Worm (Caenorhabditis elegans) whole organism, midembryonic: ENCODE results near the gene egas-4.
A peak's percentile ranks its signal among the peaks of the same experiment; 100 is the strongest.

ENCODE experiments used
- T22C8.4 ChIP-seq: fragments of 200-800 bp; sonication (Bioruptor generic); IDR thresholded peaks from 2 replicates; pipeline ENCODE4 v1.3.6; 2022; ENCODE audit warnings: missing genetic modification characterization, missing compliant biosample characterization
- cog-1 ChIP-seq: sonication (generic microtip); optimal IDR thresholded peaks from 2 replicates; lab custom pipeline; 2016; ENCODE audit warnings: missing genetic modification characterization, missing compliant biosample characterization
- flt-1 ChIP-seq: fragments of 200-800 bp; sonication (Bioruptor generic); IDR thresholded peaks from 2 replicates; pipeline ENCODE4 v1.3.6; 2022; ENCODE audit warnings: missing genetic modification characterization, missing compliant biosample characterization
- klf-2 ChIP-seq: fragments of 200-800 bp; sonication (Bioruptor generic); conservative IDR thresholded peaks from 2 replicates; pipeline ENCODE4 v1.3.6; 2022; ENCODE audit warnings: missing genetic modification reagents, missing genetic modification characterization, missing compliant biosample characterization
- med-1 ChIP-seq: sonication (generic microtip); optimal IDR thresholded peaks from 2 replicates; lab custom pipeline; 2017; ENCODE audit warnings: missing genetic modification characterization, mild to moderate bottlenecking, missing compliant biosample characterization, antibody characterized with exemption, missing genetic modification reagents; ENCODE audit not compliant: insufficient read depth
- ref-1 ChIP-seq: fragments of 200-800 bp; sonication (Bioruptor generic); conservative IDR thresholded peaks from 2 replicates; pipeline ENCODE4 v1.3.6; 2022; ENCODE audit warnings: missing genetic modification reagents, missing genetic modification characterization, missing compliant biosample characterization
- tab-1 ChIP-seq: fragments of 200-800 bp; sonication (Bioruptor generic); IDR thresholded peaks from 2 replicates; pipeline ENCODE4 v1.3.6; 2022; ENCODE audit warnings: missing genetic modification characterization, missing compliant biosample characterization
- ztf-23 ChIP-seq: fragments of 200-800 bp; sonication (Bioruptor generic); IDR thresholded peaks from 2 replicates; pipeline ENCODE4 v1.3.6; 2022; ENCODE audit warnings: missing genetic modification reagents, missing genetic modification characterization, missing compliant biosample characterization
- ztf-29 ChIP-seq: fragments of 200-800 bp; sonication (Bioruptor generic); IDR thresholded peaks from 2 replicates; pipeline ENCODE4 v1.3.6; 2022; ENCODE audit warnings: missing genetic modification reagents, missing genetic modification characterization, missing compliant biosample characterization

egas-4 gene

DNA sequence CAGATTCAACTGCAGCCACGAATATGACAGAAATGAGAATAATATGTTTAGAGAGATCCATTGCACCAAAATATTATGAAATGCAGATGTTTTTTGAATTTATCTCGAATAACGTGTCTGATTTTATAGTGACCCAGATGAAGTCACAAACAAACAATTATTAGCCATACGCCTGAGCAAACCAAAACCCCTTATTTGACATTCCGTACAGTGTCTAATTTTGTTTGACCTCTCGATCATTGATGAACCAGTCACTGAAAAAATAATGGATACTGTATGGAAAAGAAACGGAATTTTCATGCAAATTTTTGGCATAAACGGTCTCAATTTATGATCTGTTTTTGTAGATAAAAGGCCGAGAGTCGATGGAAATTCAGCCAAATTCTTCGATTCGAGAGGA lies 18.5 kb upstream of the egas-4 start, which contains the start of the genes R05G6.9 and R05G6.3:
TSS of gene R05G6.9 (minus strand) at position 101 of the 400 bp plus-strand sequence.
TSS of gene R05G6.3 (plus strand) at position 386 of the 400 bp plus-strand sequence.
- no peak for TF ChIP-seq cog-1 (tag; lab: Kevin White, UChicago)
- no peak for TF ChIP-seq klf-2
- TF ChIP-seq ztf-23 (GFP tag; lab: Robert Waterston, UW) = no peak
- TF ChIP-seq T22C8.4 (GFP tag; lab: Robert Waterston, UW) = no peak
- TF ChIP-seq flt-1 (GFP tag; lab: Robert Waterston, UW) = no peak
- TF ChIP-seq ref-1 (GFP tag; lab: Robert Waterston, UW) = no peak
- no peak for TF ChIP-seq med-1
- TF ChIP-seq ztf-29 (GFP tag; lab: Robert Waterston, UW) = no peak
- no peak for TF ChIP-seq tab-1 (GFP tag; lab: Robert Waterston, UW)

ce11 chrIV:7512617-7513233 lies 15.1 kb upstream of the egas-4 start, which contains the start of the genes plc-4 and R05G6.4:
Gene plc-4 (minus strand): TSS chrIV:7512667.
Gene R05G6.4 (plus strand): TSS chrIV:7513233.
- no peak for TF ChIP-seq ref-1 (GFP tag; lab: Robert Waterston, UW)
- no peak for TF ChIP-seq cog-1 (tag; lab: Kevin White, UChicago)
- no peak for TF ChIP-seq klf-2
- TF ChIP-seq T22C8.4 (GFP tag; lab: Robert Waterston, UW) = no peak
- no peak for TF ChIP-seq tab-1 (GFP tag; lab: Robert Waterston, UW)
- TF ChIP-seq med-1 = no peak
- TF ChIP-seq ztf-23 (GFP tag; lab: Robert Waterston, UW) = no peak
- no peak for TF ChIP-seq ztf-29 (GFP tag; lab: Robert Waterston, UW)
- TF ChIP-seq flt-1 (GFP tag; lab: Robert Waterston, UW) = no peak

- TF ChIP-seq tab-1 (GFP tag; lab: Robert Waterston, UW) (no peak), cog-1 (tag; lab: Kevin White, UChicago) (no peak), ztf-23 (GFP tag; lab: Robert Waterston, UW) (no peak), flt-1 (GFP tag; lab: Robert Waterston, UW) (no peak), med-1 (no peak), klf-2 (no peak), T22C8.4 (GFP tag; lab: Robert Waterston, UW) (no peak), ref-1 (GFP tag; lab: Robert Waterston, UW) (no peak), ztf-29 (GFP tag; lab: Robert Waterston, UW) (no peak)
Measured at ce11 chrIV:7510829-7511228, 13.2 kb upstream of the egas-4 start.

DNA sequence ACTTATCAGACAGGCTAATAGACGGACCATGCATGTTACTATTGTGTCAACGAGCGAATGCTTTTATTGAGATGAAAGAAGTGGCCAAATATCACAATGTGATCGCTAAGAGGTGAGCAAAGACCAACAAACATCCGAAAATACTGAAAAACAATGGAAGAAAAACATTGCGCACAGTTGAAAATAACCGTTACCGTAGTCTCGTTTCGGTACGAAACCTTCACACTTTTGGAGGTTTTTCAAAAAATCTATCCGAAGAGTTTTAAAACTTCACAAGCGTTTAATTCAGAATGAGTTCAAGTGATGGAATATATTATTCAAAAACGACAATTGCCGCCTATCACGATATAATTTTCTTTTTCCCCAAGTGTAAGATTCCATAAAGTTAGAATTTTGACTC lies 11.2 kb upstream of the egas-4 start:
- TF ChIP-seq ztf-23 (GFP tag; lab: Robert Waterston, UW) (no peak), cog-1 (tag; lab: Kevin White, UChicago) (no peak), ref-1 (GFP tag; lab: Robert Waterston, UW) (no peak), ztf-29 (GFP tag; lab: Robert Waterston, UW) (no peak), klf-2 (no peak), T22C8.4 (GFP tag; lab: Robert Waterston, UW) (no peak), med-1 (no peak), flt-1 (GFP tag; lab: Robert Waterston, UW) (no peak), tab-1 (GFP tag; lab: Robert Waterston, UW) (no peak)

ce11 chrIV:7507841-7508509 lies 10.3 kb upstream of the egas-4 start, which contains the start of the genes vdac-1 and R05G6.5:
Gene vdac-1 (minus strand): TSS chrIV:7507891.
Gene R05G6.5 (plus strand): TSS chrIV:7508367.
- no peak for TF ChIP-seq tab-1 (GFP tag; lab: Robert Waterston, UW)
- TF ChIP-seq flt-1 (GFP tag; lab: Robert Waterston, UW) = 0 out of 2 replicates have a peak, but pooled peaks have one; percentile 54

- TF ChIP-seq flt-1 (GFP tag; lab: Robert Waterston, UW) (no peak), med-1 (no peak), tab-1 (GFP tag; lab: Robert Waterston, UW) (no peak), klf-2 (no peak), cog-1 (tag; lab: Kevin White, UChicago) (no peak), T22C8.4 (GFP tag; lab: Robert Waterston, UW) (no peak), ztf-23 (GFP tag; lab: Robert Waterston, UW) (no peak)
Measured at ce11 chrIV:7507305-7507704, 9.7 kb upstream of the egas-4 start.

DNA sequence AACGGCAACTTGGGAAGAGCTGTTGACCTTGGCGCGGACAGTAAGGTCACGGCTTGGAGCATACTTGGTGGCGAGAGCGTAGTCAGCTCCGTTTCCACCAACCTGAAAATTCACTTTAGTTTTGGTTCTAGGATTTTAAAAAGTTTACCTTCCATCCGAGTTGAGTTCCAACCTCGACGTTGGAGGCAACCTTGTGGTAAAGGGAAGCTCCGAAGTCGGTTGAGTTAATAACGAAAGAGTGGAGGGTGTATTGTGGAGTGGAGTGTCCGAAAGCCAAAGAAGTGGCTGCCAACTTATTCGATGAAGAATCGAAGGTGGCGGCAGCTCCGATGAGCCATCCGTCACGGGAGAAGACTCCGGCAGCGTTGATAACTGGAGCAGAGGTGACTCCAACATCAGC lies 9.1 kb upstream of the egas-4 start:
- TF ChIP-seq flt-1 (GFP tag; lab: Robert Waterston, UW) (no peak), T22C8.4 (GFP tag; lab: Robert Waterston, UW) (no peak), ref-1 (GFP tag; lab: Robert Waterston, UW) (no peak), ztf-23 (GFP tag; lab: Robert Waterston, UW) (no peak), klf-2 (no peak), cog-1 (tag; lab: Kevin White, UChicago) (no peak), med-1 (no peak)

DNA sequence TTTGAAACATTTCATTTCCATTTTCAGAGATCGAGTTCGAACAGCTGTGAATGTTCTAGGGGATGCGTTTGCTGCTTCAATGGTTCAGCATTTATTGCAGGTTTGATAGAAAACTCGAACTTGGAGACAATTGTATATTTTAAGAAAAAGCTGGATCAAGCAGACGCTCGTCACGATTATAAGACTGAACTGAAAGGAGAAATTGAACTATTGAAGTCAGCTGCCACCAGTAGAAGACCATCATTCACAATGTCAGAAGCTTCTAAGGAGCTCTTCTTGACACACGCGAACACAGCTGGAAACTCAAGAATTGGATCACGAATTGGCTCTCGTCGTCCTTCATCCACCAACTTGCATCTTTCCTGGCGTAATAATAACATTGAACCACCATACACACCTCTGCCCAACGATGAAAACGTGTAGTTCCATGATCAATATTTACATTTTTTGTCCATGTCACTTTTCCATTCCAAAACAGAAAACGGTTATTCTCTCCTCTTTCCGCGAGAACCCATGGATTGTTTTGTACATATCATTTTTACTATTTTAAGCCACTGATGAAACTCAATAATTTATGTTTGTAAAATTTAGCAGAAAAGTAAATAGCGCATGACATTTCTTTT lies 8.3 kb upstream of the egas-4 start:
- TF ChIP-seq tab-1 (GFP tag; lab: Robert Waterston, UW) = no peak
- no peak for TF ChIP-seq cog-1 (tag; lab: Kevin White, UChicago)
- TF ChIP-seq ztf-23 (GFP tag; lab: Robert Waterston, UW) = no peak
- TF ChIP-seq flt-1 (GFP tag; lab: Robert Waterston, UW) = no peak
- TF ChIP-seq med-1 = no peak
- TF ChIP-seq klf-2 = no peak
- TF ChIP-seq T22C8.4 (GFP tag; lab: Robert Waterston, UW) = no peak
- no peak for TF ChIP-seq ztf-29 (GFP tag; lab: Robert Waterston, UW)
- no peak for TF ChIP-seq ref-1 (GFP tag; lab: Robert Waterston, UW)

- TF ChIP-seq T22C8.4 (GFP tag; lab: Robert Waterston, UW) = no peak
- no peak for TF ChIP-seq ref-1 (GFP tag; lab: Robert Waterston, UW)
- no peak for TF ChIP-seq ztf-23 (GFP tag; lab: Robert Waterston, UW)
- TF ChIP-seq klf-2 = no peak
- no peak for TF ChIP-seq tab-1 (GFP tag; lab: Robert Waterston, UW)
- no peak for TF ChIP-seq flt-1 (GFP tag; lab: Robert Waterston, UW)
Measured at ce11 chrIV:7503322-7503721, 5.7 kb upstream of the egas-4 start, which contains the start of gene glt-6. Gene glt-6 (plus strand): TSS chrIV:7503622.
